Worm (Caenorhabditis elegans): ENCODE data around the gene C17G1.5.

C17G1.5 gene

ce11 chrX:9938537-9938936 lies at the start of gene C17G1.5, which contains the start of gene C17G1.14:
Gene C17G1.5, plus strand, starts transcription at chrX:9938802.
Gene C17G1.14, plus strand, starts transcription at chrX:9938813.
- TF ChIP-seq fkh-10 (GFP tag; optimal IDR thresholded peaks at IDR 0.05) = no peak
- no peak for TF ChIP-seq zag-1 (tag; optimal IDR thresholded peaks at IDR 0.05)
- no peak for TF ChIP-seq ceh-63 (GFP tag; optimal IDR thresholded peaks at IDR 0.05)
- no peak for TF ChIP-seq jun-1 (tag; optimal IDR thresholded peaks at IDR 0.05)
- no peak for TF ChIP-seq nhr-47 (tag; optimal IDR thresholded peaks at IDR 0.05)
- TF ChIP-seq elt-3 (tag; optimal IDR thresholded peaks at IDR 0.05) = no peak
- no peak for TF ChIP-seq ztf-4 (tag; optimal IDR thresholded peaks at IDR 0.05)
- no peak for TF ChIP-seq unc-98 (GFP tag; IDR thresholded peaks at IDR 0.05)
- no peak for TF ChIP-seq fkh-8 (tag; optimal IDR thresholded peaks at IDR 0.05)
- TF ChIP-seq hlh-4 (tag; optimal IDR thresholded peaks at IDR 0.05) = no peak

DNA sequence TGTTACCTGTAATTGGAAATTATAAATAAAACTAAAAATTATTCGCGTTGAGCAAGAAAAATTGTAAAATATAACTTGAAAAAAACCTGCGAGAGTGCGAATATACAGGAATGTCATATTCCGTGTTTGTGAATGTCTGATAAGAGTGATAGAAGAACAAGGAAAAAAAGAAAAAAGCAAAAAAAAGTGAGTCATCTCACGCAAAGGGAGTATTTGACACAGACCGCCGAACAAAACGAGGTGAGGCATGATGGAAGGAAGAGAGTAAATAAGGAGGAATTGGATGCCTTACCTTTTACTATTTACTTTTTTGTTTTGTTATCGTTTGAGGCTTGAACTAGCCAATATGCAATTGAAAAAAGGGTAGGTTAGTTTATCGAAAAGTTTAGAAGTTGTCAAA lies 46.3 kb upstream of the C17G1.5 start, which contains the start of gene F21G4.1:
TSS of gene F21G4.1 (minus strand) at position 6 of the 400 bp plus-strand sequence.
- TF ChIP-seq pax-3 (tag; optimal IDR thresholded peaks at IDR 0.05) (no peak), elt-2 (tag; optimal IDR thresholded peaks at IDR 0.05) (peak; percentile 13), lin-14 (GFP tag; optimal IDR thresholded peaks at IDR 0.05) (peak; percentile 13)

DNA sequence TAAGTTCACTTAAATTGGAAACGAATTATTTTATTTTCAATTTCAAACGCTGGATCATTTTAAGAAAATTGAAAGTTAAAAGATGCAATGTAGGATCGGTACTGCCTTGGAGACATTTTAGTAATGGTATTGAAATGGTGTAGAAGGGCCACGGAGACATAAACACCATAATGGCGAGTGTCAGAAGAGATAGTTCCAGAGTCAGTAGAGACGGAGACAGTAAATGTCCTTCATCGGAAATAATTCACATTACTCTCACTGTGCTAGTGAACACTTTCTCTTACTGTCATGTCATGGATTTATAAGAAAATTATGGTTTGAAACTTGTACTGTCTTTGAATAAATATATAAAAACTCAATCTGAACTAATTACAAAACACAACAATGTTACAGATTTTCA lies 45.5 kb upstream of the C17G1.5 start:
- TF ChIP-seq lin-14 (GFP tag; optimal IDR thresholded peaks at IDR 0.05) (peak; percentile 59), nhr-85 (tag) (peak; percentile 73), blmp-1 (tag; optimal IDR thresholded peaks at IDR 0.05) (peak; percentile 87), isw-1 (GFP tag; IDR thresholded peaks at IDR 0.05) (no peak)

ce11 chrX:9894844-9895243 lies 43.8 kb upstream of the C17G1.5 start, which contains the start of gene F21G4.3:
Gene F21G4.3, plus strand, starts transcription at chrX:9895144.
- TF ChIP-seq nhr-47 (tag; optimal IDR thresholded peaks at IDR 0.05) (no peak), sox-4 (tag; optimal IDR thresholded peaks at IDR 0.05) (no peak), lin-14 (GFP tag; optimal IDR thresholded peaks at IDR 0.05) (no peak)

DNA sequence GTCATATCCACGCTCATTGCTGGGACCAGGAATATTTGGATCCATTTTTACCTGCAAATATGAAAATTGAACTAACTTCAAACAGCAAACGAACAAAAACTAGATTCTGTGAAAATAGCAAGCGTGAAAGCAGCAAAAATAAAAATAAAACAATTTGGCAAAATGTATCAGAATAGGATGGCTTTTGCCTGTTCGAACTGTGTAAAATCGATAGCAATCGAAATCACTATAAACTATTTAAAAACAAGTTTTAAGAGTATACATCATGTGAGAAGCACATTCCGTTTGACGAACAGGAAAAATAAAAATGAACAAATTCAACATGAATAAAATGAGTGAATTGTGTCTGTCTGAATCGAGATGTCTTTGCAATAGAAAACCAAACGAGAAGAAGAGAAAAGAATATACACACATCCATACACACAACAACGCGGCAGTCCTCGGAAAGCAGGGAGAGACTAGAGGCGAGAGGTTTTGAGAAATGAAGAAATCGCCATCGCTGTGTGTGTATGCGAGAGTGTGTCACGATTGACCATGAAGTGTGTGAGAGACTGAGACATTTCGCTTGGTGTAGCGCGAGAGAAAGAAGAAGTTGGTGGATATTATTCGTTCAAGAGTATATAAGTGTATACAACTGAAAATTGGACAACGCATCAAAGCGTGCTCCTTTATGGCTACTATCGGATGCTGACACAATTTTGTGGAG lies 39.0 kb upstream of the C17G1.5 start, which contains the start of gene phf-34:
TSS of gene phf-34 (minus strand) at position 51 of the 706 bp plus-strand sequence.
- peak; percentile 73 for TF ChIP-seq blmp-1 (tag; optimal IDR thresholded peaks at IDR 0.05)
- no peak for TF ChIP-seq nhr-237 (tag; optimal IDR thresholded peaks at IDR 0.05)
- no peak for TF ChIP-seq zip-4 (GFP tag; optimal IDR thresholded peaks at IDR 0.05)
- no peak for TF ChIP-seq fos-1 (tag; optimal IDR thresholded peaks at IDR 0.05)
- TF ChIP-seq ama-1 (optimal IDR thresholded peaks at IDR 0.05) = no peak
- no peak for TF ChIP-seq elt-2 (tag; optimal IDR thresholded peaks at IDR 0.05)
- peak; percentile 88 for TF ChIP-seq lin-14 (GFP tag; optimal IDR thresholded peaks at IDR 0.05)
- TF ChIP-seq Y116A8C.19 (tag; optimal IDR thresholded peaks at IDR 0.05; ENCODE audit: borderline replicate concordance) = no peak
- TF ChIP-seq zag-1 (tag; optimal IDR thresholded peaks at IDR 0.05) = no peak
- TF ChIP-seq efl-1 (optimal IDR thresholded peaks at IDR 0.05) = peak in 1 of 2 experiments; percentile 50
- no peak for TF ChIP-seq efl-1 (GFP tag; optimal IDR thresholded peaks at IDR 0.05 in 1 of 2)
- no peak for TF ChIP-seq tlp-1 (tag; optimal IDR thresholded peaks at IDR 0.05)
- peak; percentile 17 to 26 for TF ChIP-seq lin-35 (GFP tag; optimal IDR thresholded peaks at IDR 0.05)
- no peak for TF ChIP-seq aly-2 (tag; optimal IDR thresholded peaks at IDR 0.05)
- no peak for TF ChIP-seq elt-3 (tag; optimal IDR thresholded peaks at IDR 0.05)
- no peak for TF ChIP-seq hlh-17 (GFP tag; optimal IDR thresholded peaks at IDR 0.05; ENCODE audit: borderline replicate concordance)
- peak in 1 of 2 experiments; percentile 44 for TF ChIP-seq mdl-1 (tag; optimal IDR thresholded peaks at IDR 0.05)
- no peak for TF ChIP-seq ceh-63 (GFP tag; optimal IDR thresholded peaks at IDR 0.05)
- no peak for TF ChIP-seq lin-13 (GFP tag; optimal IDR thresholded peaks at IDR 0.05)
- peak; percentile 68 for TF ChIP-seq mep-1 (tag; optimal IDR thresholded peaks at IDR 0.05)
- TF ChIP-seq C34B4.2 (tag; optimal IDR thresholded peaks at IDR 0.05) = no peak
- TF ChIP-seq egl-13 (tag; optimal IDR thresholded peaks at IDR 0.05) = peak; percentile 13
- TF ChIP-seq fkh-4 (tag; optimal IDR thresholded peaks at IDR 0.05; ENCODE audit: borderline replicate concordance) = no peak
- TF ChIP-seq ceh-8 (GFP tag; optimal IDR thresholded peaks at IDR 0.05) = no peak
- TF ChIP-seq nhr-90 (tag; optimal IDR thresholded peaks at IDR 0.05; ENCODE audit: poor library complexity) = no peak
- no peak for TF ChIP-seq nhr-11 (tag; optimal IDR thresholded peaks at IDR 0.05)
- TF ChIP-seq sup-37 (GFP tag; optimal IDR thresholded peaks at IDR 0.05) = no peak
- no peak for TF ChIP-seq egl-27 (tag; optimal IDR thresholded peaks at IDR 0.05)
- peak; percentile 63 for TF ChIP-seq fkh-8 (tag; optimal IDR thresholded peaks at IDR 0.05)
- TF ChIP-seq ces-1 (GFP tag; optimal IDR thresholded peaks at IDR 0.05) = no peak
- TF ChIP-seq snpc-4 (tag; optimal IDR thresholded peaks at IDR 0.05) = peak; percentile 32
- TF ChIP-seq rnt-1 (tag; optimal IDR thresholded peaks at IDR 0.05) = no peak

Data from whole organism, L1 larva.